Worm (Caenorhabditis elegans): Measurements from ENCODE around the gene C34D4.4.

C34D4.4 gene

DNA sequence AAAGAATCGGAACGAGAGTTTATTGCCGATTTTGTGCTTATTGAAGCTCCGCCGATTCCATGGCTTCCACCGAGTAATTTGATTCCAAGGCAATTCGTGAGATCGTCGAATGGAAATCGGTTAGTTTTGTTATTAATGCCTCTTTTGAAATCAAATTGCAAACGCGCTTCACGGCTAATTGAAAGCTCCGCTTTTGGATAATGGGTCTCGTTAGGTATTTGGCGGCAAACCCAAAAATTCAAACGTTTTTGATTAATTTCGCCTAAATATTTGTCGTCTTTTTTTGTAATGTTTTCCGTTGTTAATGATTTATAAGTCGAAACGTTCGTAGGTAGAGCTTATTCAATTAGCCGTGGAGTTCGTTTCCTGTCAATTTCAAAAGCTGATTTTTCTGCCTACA lies 10.4 kb downstream of the C34D4.4 start:
- TF ChIP-seq fkh-10 (GFP tag; optimal IDR thresholded peaks at IDR 0.05), result no peak
- no peak for TF ChIP-seq ceh-63 (GFP tag; optimal IDR thresholded peaks at IDR 0.05)
- TF ChIP-seq nhr-11 (tag; optimal IDR thresholded peaks at IDR 0.05), result no peak
- TF ChIP-seq mab-9 (GFP tag; IDR thresholded peaks at IDR 0.05), result no peak
- no peak for TF ChIP-seq tlp-1 (tag; optimal IDR thresholded peaks at IDR 0.05)
- TF ChIP-seq efl-1 (optimal IDR thresholded peaks at IDR 0.05), result peak in 1 of 2 experiments; percentile 92
- TF ChIP-seq efl-1 (GFP tag; optimal IDR thresholded peaks at IDR 0.05 in 1 of 2), result no peak
- TF ChIP-seq nhr-28 (tag; optimal IDR thresholded peaks at IDR 0.05), result no peak
- no peak for TF ChIP-seq mef-2 (tag; optimal IDR thresholded peaks at IDR 0.05)
- TF ChIP-seq isw-1 (GFP tag; IDR thresholded peaks at IDR 0.05), result no peak

DNA sequence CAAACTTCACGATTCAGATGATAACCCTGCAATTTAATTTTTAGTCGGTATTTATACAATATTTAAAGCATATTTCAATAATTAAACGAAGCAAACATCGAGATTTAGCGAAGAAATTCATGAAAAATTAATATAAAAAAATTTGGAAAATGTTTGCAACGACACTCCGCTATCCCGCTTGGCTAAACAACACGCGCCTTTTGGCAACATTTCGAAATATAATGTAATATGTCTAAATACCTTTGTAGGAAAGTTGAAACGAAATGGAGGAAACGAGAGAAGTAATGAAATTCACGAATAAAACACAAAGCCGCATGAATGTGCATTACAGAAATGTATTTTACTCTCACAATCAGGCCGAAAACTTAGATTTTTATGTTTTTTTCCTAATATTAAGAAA lies 16.6 kb downstream of the C34D4.4 start, which contains the start of gene rpc-1:
Gene rpc-1, minus strand, starts transcription at position 26 of the 400 bp plus-strand sequence.
- TF ChIP-seq aha-1 (tag; optimal IDR thresholded peaks at IDR 0.05), result no peak
- TF ChIP-seq dsc-1 (tag; optimal IDR thresholded peaks at IDR 0.05), result no peak
- no peak for TF ChIP-seq tlp-1 (tag; optimal IDR thresholded peaks at IDR 0.05)
- no peak for TF ChIP-seq elt-2 (tag; optimal IDR thresholded peaks at IDR 0.05)
- TF ChIP-seq F16B12.6 (tag; optimal IDR thresholded peaks at IDR 0.05), result peak; percentile 47
- TF ChIP-seq unc-98 (GFP tag; IDR thresholded peaks at IDR 0.05), result no peak
- TF ChIP-seq nhr-77 (tag; optimal IDR thresholded peaks at IDR 0.05), result no peak
- TF ChIP-seq lir-3 (tag; optimal IDR thresholded peaks at IDR 0.05; ENCODE audit: poor library complexity), result no peak
- no peak for TF ChIP-seq lin-14 (GFP tag; optimal IDR thresholded peaks at IDR 0.05)
- TF ChIP-seq sup-37 (GFP tag; optimal IDR thresholded peaks at IDR 0.05), result no peak
- no peak for TF ChIP-seq efl-3 (GFP tag; optimal IDR thresholded peaks at IDR 0.05)
- TF ChIP-seq nhr-12 (tag; optimal IDR thresholded peaks at IDR 0.05), result no peak
- TF ChIP-seq nhr-28 (tag; optimal IDR thresholded peaks at IDR 0.05), result no peak
- TF ChIP-seq fkh-4 (tag; optimal IDR thresholded peaks at IDR 0.05; ENCODE audit: borderline replicate concordance), result no peak
- no peak for TF ChIP-seq ceh-8 (GFP tag; optimal IDR thresholded peaks at IDR 0.05)
- no peak for TF ChIP-seq nhr-84 (tag; optimal IDR thresholded peaks at IDR 0.05)
- no peak for TF ChIP-seq hlh-17 (GFP tag; optimal IDR thresholded peaks at IDR 0.05; ENCODE audit: borderline replicate concordance)
- no peak for TF ChIP-seq lin-13 (GFP tag; optimal IDR thresholded peaks at IDR 0.05)
- peak; percentile 42 for TF ChIP-seq nhr-71 (tag; optimal IDR thresholded peaks at IDR 0.05)
- no peak for TF ChIP-seq ama-1 (optimal IDR thresholded peaks at IDR 0.05)
- TF ChIP-seq mab-9 (GFP tag; IDR thresholded peaks at IDR 0.05), result no peak
- no peak for TF ChIP-seq vab-15 (tag; optimal IDR thresholded peaks at IDR 0.05)
- TF ChIP-seq fos-1 (tag; optimal IDR thresholded peaks at IDR 0.05), result no peak
- TF ChIP-seq skn-1 (tag; optimal IDR thresholded peaks at IDR 0.05), result peak; percentile 58
- TF ChIP-seq zag-1 (tag; optimal IDR thresholded peaks at IDR 0.05), result no peak
- no peak for TF ChIP-seq mdl-1 (tag; optimal IDR thresholded peaks at IDR 0.05)
- TF ChIP-seq pax-3 (tag; optimal IDR thresholded peaks at IDR 0.05), result no peak
- TF ChIP-seq nhr-47 (tag; optimal IDR thresholded peaks at IDR 0.05), result peak; percentile 46
- no peak for TF ChIP-seq unc-62 (GFP tag; optimal IDR thresholded peaks at IDR 0.05)
- TF ChIP-seq pqm-1 (tag; optimal IDR thresholded peaks at IDR 0.05), result no peak
- peak in 1 of 6 experiments; percentile 3 for TF ChIP-seq elt-3 (tag; optimal IDR thresholded peaks at IDR 0.05)
- no peak for TF ChIP-seq nhr-11 (tag; optimal IDR thresholded peaks at IDR 0.05)
- no peak for TF ChIP-seq hlh-4 (tag; optimal IDR thresholded peaks at IDR 0.05)
- peak; percentile 59 for TF ChIP-seq mep-1 (tag; optimal IDR thresholded peaks at IDR 0.05)
- peak; percentile 5 for TF ChIP-seq nhr-90 (tag; optimal IDR thresholded peaks at IDR 0.05; ENCODE audit: poor library complexity)
- no peak for TF ChIP-seq ces-1 (GFP tag; optimal IDR thresholded peaks at IDR 0.05)
- no peak for TF ChIP-seq alr-1 (tag; optimal IDR thresholded peaks at IDR 0.05; ENCODE audit: borderline replicate concordance)
- TF ChIP-seq unc-30 (tag; optimal IDR thresholded peaks at IDR 0.05), result no peak
- no peak for TF ChIP-seq xbp-1 (tag; optimal IDR thresholded peaks at IDR 0.05)
- TF ChIP-seq pag-3 (tag; optimal IDR thresholded peaks at IDR 0.05; ENCODE audit: borderline replicate concordance, insufficient read depth), result no peak
- TF ChIP-seq ceh-90 (tag; optimal IDR thresholded peaks at IDR 0.05), result no peak
- no peak for TF ChIP-seq ceh-88 (GFP tag; IDR thresholded peaks at IDR 0.05)
- TF ChIP-seq ceh-82 (tag; optimal IDR thresholded peaks at IDR 0.05), result peak; percentile 8 to 43 (median 39)
- no peak for TF ChIP-seq nhr-237 (tag; optimal IDR thresholded peaks at IDR 0.05)
- no peak for TF ChIP-seq jun-1 (tag; optimal IDR thresholded peaks at IDR 0.05)
- TF ChIP-seq fkh-10 (GFP tag; optimal IDR thresholded peaks at IDR 0.05), result no peak
- no peak for TF ChIP-seq ceh-63 (GFP tag; optimal IDR thresholded peaks at IDR 0.05)
